Fruit fly (Drosophila melanogaster): Measurements from ENCODE around the gene PGRP-SB2.

DNA sequence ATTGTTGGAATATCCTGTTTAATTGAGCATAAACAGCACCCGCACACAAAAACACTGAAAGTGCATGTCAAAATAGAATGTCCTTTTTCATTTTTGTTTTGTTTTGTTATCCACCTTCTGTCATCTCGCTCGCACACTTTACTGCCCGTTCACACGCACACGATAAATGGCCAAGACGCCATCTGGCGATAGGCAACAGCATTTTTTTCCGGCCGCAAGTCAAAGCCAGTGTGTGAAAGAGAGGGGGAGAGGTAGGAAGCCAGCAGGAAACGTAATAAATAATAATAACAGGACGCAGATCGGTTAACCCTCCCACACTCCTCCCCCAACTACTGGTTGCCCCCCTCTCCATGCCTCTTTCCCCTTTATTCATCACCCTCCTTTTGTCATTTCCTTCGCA, 43.5 kb downstream of the PGRP-SB2 start:
- no peak for TF ChIP-seq usp (GFP tag; optimal IDR thresholded peaks at IDR 0.05)
- no peak for TF ChIP-seq Dll (optimal IDR thresholded peaks at IDR 0.05)

All from whole organism.